Worm (Caenorhabditis elegans) whole organism, L4/young adult: ENCODE results near the gene hum-4.

Source experiments
- W03F9.2 ChIP-seq: fragments of 150-350 bp; optimal IDR thresholded peaks from 2 replicates; lab custom pipeline; 2014; ENCODE audit warnings: missing biosample characterization, missing genetic modification characterization
- dao-5 ChIP-seq: sonication (generic microtip); optimal IDR thresholded peaks from 2 replicates; lab custom pipeline; 2016; ENCODE audit warnings: missing genotype, missing genetic modification characterization, moderate library complexity, missing compliant biosample characterization
- him-1 ChIP-seq: sonication (generic microtip); optimal IDR thresholded peaks from 2 replicates; lab custom pipeline; 2016; ENCODE audit warnings: missing genotype, missing genetic modification reagents, missing genetic modification characterization, missing compliant biosample characterization

The hum-4 gene

DNA sequence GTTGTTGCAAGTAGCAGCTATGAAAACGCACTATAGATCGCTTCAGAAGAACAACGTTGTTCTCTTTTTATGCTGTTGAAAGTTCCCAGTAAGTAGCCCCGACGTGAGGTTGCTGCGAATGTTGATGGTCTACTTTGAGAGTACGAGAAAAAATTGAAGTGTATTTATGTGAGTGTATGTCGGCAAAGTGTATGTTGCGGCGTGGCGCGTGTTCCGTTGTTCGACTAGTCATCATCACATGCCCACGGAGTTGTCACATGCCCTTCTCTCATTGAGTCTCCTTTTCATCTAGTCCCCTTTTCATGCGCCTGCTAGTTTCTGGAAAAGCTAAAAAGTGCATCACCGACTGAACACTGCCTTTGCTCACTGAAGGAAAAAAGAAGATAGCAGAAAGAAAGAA is 38.5 kb upstream of the hum-4 start:
- TF ChIP-seq dao-5, result no peak
- TF ChIP-seq him-1 (tag; lab: Kevin White, UChicago), result peak; percentile 66

DNA sequence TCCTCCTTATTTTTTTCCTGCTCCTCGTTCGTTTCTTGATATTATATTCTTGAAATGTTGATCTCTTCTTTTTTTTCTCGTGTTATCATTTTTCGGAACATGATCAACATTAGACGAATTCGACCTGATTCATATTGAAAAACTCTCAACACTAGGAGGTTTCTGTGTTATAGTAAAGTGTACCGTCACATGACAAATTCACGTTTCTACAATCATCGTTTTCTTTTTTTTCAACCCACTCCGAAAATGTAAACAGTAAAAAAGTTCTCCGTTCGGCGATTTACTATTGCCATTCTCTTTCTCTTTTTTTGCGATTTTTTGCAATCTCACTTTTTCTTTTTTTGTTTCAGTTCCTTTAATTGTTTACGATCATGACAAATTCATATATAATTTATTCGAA is 38.0 kb upstream of the hum-4 start:
- no peak for TF ChIP-seq W03F9.2 (tag; lab: Kevin White, UChicago)
- TF ChIP-seq him-1 (tag; lab: Kevin White, UChicago), result no peak
- TF ChIP-seq dao-5, result no peak

DNA sequence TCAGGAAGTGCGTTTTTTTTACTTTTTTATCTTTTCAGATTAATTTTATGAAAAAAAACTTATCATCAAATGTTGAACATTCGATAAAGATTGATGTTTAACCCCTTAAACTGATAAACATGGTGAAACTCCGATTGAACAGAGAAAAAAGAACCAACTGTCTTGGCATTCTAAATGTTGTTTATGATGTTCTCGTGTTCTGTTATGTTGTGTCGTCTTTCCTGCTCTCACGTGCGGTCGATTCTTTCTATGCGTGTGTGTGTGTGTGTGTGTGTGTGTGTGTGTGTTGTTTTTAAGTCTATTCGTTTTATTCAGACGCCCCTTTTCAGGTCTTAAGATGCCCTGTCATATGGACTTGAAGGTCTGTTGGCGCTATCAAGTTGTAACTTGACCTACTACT is 36.2 kb upstream of the hum-4 start:
- TF ChIP-seq W03F9.2 (tag; lab: Kevin White, UChicago) (peak; percentile 9), dao-5 (no peak)

DNA sequence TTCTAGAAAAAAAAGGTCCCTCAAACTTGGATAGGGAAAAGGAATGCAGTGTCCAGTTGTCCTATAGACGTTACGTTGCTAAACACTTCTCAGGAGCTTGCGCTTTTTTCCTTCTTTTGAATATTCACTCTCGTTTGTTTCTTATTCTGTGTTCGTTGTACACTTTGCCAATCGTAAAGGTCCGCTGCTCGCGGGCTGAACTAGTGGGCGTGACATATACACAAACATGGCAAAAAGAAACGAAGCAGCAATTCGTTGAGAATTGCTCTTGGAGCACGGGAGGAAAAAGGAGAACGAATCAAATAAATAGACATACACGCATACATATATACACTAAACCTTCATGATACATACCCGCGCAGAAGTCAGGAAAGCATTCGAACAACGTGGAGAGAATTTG is 35.4 kb upstream of the hum-4 start:
- TF ChIP-seq W03F9.2 (tag; lab: Kevin White, UChicago) (no peak), dao-5 (no peak), him-1 (tag; lab: Kevin White, UChicago) (no peak)

DNA sequence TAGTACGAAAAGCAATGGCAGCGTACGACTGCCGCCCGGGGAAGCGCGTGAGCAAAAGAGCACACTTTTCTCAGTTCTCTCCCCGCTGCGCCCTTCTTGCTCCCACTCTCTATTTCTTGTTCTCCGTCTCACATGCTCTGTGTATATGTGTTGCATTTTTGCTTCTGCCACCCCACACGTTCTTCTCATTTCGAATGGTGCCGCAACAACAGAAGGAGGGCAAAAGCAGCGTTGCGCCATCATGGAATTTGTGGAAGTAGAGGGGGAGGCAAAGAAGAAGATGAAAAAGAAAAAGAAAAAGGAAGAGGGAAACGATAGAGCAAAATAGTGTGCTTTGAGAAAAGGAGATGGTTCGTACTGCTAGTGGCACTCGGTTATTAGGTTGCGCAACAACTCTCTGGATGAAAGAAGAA is 33.9 kb upstream of the hum-4 start:
- TF ChIP-seq W03F9.2 (tag; lab: Kevin White, UChicago), result no peak
- peak; percentile 91 for TF ChIP-seq him-1 (tag; lab: Kevin White, UChicago)

DNA sequence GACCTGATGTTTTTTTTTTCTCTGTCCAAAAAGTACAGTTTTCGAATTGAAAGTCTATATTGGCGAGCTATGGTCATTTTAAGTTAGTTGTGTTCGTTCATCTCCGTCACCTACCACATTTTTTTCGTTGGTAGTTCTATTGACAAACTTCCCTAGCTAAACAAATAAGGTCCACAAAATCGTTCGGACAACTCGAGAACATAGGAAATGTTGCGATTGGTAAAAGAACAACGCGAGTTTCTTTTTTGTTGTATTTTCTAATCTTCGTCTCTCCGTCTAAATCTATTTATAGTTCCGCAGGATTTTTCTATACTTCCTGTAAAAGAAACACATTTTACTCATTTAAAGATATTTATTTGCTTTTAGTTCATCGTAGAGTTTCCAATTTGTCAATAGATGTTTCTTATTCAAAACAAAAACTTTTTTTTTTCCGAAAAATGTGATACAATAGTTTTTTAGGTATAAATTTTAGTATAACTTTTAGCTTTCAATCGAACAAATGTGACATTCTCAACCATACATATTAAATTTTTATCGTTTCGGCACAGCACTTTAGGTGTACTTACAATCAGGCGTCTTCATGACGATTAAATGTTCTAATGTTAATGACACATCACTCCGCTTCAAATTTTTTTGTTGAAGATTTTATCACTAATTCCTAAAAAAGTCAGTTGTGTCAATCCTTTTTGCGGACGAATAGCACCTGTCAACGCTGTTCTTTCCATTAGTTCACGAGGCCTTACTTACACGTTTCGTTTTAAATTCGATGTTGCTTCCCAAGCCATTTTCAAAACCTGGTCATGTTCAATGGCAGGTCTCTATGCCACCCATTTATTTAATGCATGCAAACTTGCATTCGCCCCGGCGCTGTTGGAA is 33.3 kb upstream of the hum-4 start:
- no peak for TF ChIP-seq dao-5
- TF ChIP-seq him-1 (tag; lab: Kevin White, UChicago), result no peak
- no peak for TF ChIP-seq W03F9.2 (tag; lab: Kevin White, UChicago)

DNA sequence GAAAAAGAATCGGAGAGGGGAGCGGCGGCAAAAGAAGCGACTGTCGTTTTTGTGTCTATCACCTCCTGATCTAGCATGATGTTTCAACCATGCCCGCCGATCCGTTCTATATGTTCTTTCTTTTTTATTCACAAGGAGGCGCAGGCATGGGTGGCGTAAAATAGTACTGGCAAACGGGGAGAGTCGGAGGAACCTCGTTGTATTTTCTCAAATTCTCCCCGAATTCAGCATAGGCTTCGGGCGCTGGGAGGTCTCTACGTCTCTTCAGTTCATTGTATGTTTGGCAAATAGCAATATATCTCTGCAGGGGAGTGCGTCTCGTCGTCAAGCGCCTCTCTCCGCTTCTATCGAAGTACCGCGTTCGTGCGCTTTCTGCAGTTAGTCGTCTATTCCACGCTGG is 31.8 kb upstream of the hum-4 start, which contains the start of gene lin-14:
TSS of gene lin-14 (plus strand) at position 346 of the 400 bp plus-strand sequence.
- TF ChIP-seq him-1 (tag; lab: Kevin White, UChicago), result peak; percentile 44
- peak; percentile 54 for TF ChIP-seq dao-5
- no peak for TF ChIP-seq W03F9.2 (tag; lab: Kevin White, UChicago)

DNA sequence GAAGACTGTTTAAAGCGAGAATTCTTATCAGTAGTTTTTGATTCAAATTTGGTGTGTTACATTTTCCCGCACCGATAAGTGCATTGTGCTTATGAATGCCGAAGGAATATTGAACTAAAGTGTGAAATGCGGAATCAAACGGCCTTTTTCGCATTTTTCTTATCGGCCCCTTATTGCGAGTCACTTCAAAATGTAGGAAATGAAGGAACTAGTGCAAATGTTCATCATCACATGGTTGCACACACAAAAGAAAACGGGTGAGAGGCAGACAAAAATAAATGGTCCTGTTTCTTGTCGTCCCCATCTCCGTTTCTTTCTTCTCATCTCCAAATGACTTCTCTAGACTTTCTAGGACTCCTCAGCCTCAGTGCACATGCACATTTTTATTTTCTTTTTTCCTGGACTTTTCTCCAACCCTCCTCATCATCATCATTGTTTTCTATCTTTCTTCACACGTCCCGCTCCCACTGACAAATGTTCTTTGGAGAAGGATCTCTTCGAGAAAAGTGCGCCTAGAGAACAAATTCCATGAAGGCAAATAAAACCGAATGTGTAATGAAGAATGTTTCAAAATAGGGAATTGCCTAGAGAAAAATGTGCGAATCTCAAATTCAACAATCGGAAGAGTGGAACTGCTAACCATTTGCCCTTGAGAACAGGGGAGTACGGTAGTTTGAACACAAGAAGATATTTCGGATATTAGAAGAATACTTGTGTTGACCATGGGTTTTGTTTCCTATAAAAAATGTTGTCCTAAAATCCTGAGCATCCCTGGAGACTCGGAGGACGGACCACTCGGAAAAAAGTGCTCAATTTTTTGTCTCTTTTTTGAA is 31.1 kb upstream of the hum-4 start:
- TF ChIP-seq dao-5 (no peak), W03F9.2 (tag; lab: Kevin White, UChicago) (no peak), him-1 (tag; lab: Kevin White, UChicago) (no peak)

DNA sequence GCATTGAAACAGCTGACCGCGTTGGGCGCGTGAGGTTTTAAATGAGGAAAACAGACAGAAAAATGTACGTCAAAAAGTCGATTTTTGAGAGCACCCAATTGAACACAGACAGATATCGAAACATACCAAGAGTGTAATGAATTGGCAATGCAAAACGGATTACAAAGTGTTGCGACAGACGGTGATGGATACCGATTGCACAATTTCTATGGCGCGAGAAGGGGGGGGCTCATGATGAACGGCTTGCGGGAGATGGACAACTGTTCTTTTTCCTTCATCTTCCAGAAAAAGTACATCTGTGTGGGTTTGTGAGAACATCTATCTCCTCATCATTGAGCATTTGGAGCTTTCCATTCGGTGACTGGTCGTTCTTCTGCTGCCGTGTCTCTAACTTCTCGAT is 30.2 kb upstream of the hum-4 start:
- no peak for TF ChIP-seq dao-5
- no peak for TF ChIP-seq W03F9.2 (tag; lab: Kevin White, UChicago)
- no peak for TF ChIP-seq him-1 (tag; lab: Kevin White, UChicago)

DNA sequence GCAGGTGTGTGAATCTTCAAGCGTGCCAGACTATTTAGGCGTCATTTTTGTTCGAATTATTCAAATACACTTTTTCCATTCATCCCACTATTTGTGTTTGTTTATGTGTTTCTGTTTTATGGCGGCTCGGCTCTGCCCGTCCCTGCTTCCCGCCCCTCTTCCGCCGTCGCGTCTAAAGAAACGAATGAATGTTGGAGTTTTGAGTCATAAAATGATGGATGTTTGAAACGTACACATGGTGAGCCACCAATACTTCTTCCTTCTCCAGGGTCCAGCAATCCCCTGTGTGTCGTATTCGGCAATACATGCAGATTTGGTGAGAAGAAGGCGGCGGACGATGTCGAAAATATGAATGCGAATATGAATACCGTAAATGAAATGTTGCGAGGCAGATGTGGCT is 29.6 kb upstream of the hum-4 start:
- TF ChIP-seq dao-5, result no peak
- no peak for TF ChIP-seq him-1 (tag; lab: Kevin White, UChicago)
- TF ChIP-seq W03F9.2 (tag; lab: Kevin White, UChicago), result no peak

DNA sequence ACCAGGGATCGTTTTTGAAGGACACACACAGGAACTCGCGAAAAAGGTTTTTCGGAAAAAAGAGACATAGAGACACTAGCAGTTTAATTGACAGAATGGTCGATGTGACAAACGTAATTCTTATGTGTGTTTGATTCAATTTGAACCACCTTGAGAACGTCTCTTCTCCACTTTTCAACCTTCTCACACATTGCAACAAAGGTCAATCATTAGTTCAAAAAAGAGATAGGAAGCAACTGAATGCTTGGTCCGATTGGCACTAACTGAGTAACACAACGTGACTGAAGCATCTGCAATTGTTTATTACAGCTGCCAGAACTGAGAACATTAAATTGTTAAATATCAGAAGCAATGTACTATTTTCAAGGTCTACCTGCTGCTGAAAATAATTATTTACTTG is 28.7 kb upstream of the hum-4 start:
- no peak for TF ChIP-seq W03F9.2 (tag; lab: Kevin White, UChicago)
- TF ChIP-seq dao-5, result no peak
- TF ChIP-seq him-1 (tag; lab: Kevin White, UChicago), result no peak

DNA sequence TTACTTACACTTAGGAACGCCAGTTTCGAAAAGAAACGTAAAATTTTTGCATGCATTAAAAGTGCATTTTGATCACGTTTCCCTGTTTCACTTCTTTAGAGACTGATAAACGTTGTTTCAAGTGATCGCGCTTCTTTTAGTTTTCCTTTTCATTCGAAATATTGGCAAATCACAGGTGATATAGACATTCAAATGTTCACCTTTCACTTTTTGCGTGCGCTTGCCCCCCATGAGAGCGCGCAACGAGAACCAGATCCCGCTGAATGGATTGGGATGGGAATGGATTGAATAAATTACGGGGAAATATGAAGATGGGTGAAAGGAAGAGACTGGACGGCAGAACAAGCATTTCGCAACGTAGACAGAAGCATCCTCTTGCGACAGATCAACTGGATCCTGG is 28.2 kb upstream of the hum-4 start:
- TF ChIP-seq him-1 (tag; lab: Kevin White, UChicago), result no peak
- TF ChIP-seq dao-5, result no peak
- TF ChIP-seq W03F9.2 (tag; lab: Kevin White, UChicago), result no peak

DNA sequence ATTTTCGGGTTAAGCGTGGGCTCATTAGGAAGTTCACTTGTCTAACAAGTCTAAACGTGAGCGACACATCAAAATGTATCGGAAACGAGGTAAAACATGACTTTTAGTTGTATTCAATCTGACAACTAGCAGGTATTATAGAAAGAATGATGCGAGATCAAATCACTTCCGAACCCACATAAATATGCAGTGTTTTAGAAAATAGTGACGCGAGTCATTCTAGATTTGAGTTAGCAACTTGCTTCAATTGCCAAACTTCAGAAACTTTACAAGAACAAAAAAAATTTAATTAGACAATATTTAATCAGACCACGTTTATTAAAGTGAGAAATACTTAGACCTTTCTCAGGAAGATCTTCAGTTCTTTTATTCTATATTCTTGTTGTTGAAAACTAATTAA is 23.3 kb upstream of the hum-4 start:
- TF ChIP-seq W03F9.2 (tag; lab: Kevin White, UChicago) (no peak), him-1 (tag; lab: Kevin White, UChicago) (no peak), dao-5 (no peak)

DNA sequence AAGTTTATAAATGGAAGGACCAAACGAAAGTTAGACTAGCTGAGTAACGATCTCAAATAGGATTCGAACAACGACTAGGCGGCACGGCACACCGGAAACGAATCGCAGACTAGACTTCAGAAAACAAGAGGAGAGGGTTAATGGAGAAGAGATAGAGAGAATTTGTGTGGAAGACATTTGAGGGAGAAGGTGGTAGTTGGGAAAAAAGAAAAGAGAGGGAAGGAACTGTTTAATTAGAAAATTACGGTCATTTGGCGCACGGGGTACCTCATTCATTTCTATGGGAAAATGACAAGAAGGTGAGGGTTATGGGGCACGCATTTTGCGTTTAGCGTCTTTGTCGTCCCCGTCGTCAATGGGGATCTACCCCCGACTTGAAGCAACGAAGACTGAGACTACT is 20.8 kb upstream of the hum-4 start, which contains the start of gene F48C5.2:
TSS of gene F48C5.2 (minus strand) at position 101 of the 400 bp plus-strand sequence.
- TF ChIP-seq him-1 (tag; lab: Kevin White, UChicago) (no peak), dao-5 (no peak), W03F9.2 (tag; lab: Kevin White, UChicago) (no peak)
